Worm (Caenorhabditis elegans) whole organism, early embryonic: ENCODE measurements around the gene F08B12.4.
A peak's percentile ranks its signal among the peaks of the same experiment; 100 is the strongest.
"Not testable (repeated sequence)": the region's sequence is repeated elsewhere in the genome, so short reads cannot be mapped to it uniquely, and the experiment has no call there.

Experiments used
- B0310.2 ChIP-seq: sonication (generic microtip); optimal IDR thresholded peaks from 2 replicates; lab custom pipeline; 2016; ENCODE audit warnings: mild to moderate bottlenecking, missing genetic modification characterization, missing compliant biosample characterization
- F13C5.2 ChIP-seq: sonication (generic microtip); optimal IDR thresholded peaks from 2 replicates; lab custom pipeline; 2017; ENCODE audit warnings: mild to moderate bottlenecking, missing genetic modification characterization, inconsistent platforms, missing compliant biosample characterization
- aly-1 ChIP-seq: sonication (generic microtip); optimal IDR thresholded peaks from 2 replicates; lab custom pipeline; 2016; ENCODE audit warnings: missing genetic modification characterization, missing compliant biosample characterization
- ama-1 ChIP-seq: fragments of 150-350 bp; optimal IDR thresholded peaks from 2 replicates; lab custom pipeline; 2014
- ceh-13 ChIP-seq: fragments of 200-800 bp; sonication (Bioruptor generic); optimal IDR thresholded peaks from 2 replicates; lab custom pipeline; 2018; ENCODE audit warnings: mild to moderate bottlenecking, missing genetic modification characterization, missing compliant biosample characterization
- ceh-36 ChIP-seq: sonication (generic microtip); optimal IDR thresholded peaks from 2 replicates; lab custom pipeline; 2016; ENCODE audit warnings: missing genetic modification characterization, inconsistent platforms, missing compliant biosample characterization
- ets-7 ChIP-seq: sonication (generic microtip); optimal IDR thresholded peaks from 2 replicates; lab custom pipeline; 2016; ENCODE audit warnings: missing genotype, missing genetic modification characterization, missing compliant biosample characterization
- flt-1 ChIP-seq: fragments of 200-800 bp; sonication (Bioruptor generic); IDR thresholded peaks from 2 replicates; pipeline ENCODE4 v1.3.6; 2022; ENCODE audit warnings: missing genetic modification characterization, missing compliant biosample characterization
- hmbx-1 ChIP-seq: sonication (generic microtip); optimal IDR thresholded peaks from 2 replicates; lab custom pipeline; 2016; ENCODE audit warnings: mild to moderate bottlenecking, missing genetic modification characterization, missing compliant biosample characterization
- hmg-4 ChIP-seq: fragments of 200-800 bp; sonication (Bioruptor generic); optimal IDR thresholded peaks from 2 replicates; lab custom pipeline; 2018; ENCODE audit warnings: mild to moderate bottlenecking, missing genetic modification characterization, missing compliant biosample characterization
- hnd-1 ChIP-seq: sonication (generic microtip); optimal IDR thresholded peaks from 2 replicates; lab custom pipeline; 2016; ENCODE audit warnings: missing genetic modification characterization, missing compliant biosample characterization
- pes-1 ChIP-seq: fragments of 200-800 bp; sonication (Bioruptor generic); IDR thresholded peaks from 2 replicates; pipeline ENCODE4 v1.3.6; 2022; ENCODE audit warnings: missing genetic modification reagents, missing genetic modification characterization, missing compliant biosample characterization
- scrt-1 ChIP-seq: fragments of 200-800 bp; sonication (Bioruptor generic); IDR thresholded peaks from 2 replicates; pipeline ENCODE4 v1.3.6; 2022; ENCODE audit warnings: missing genetic modification characterization, missing compliant biosample characterization
- sea-1 ChIP-seq: fragments of 200-800 bp; sonication (Bioruptor generic); conservative IDR thresholded peaks from 2 replicates; pipeline ENCODE4 v1.3.6; 2022; ENCODE audit warnings: missing genetic modification characterization, missing compliant biosample characterization
- tbx-11 ChIP-seq: fragments of 200-800 bp; sonication (Bioruptor generic); IDR thresholded peaks from 2 replicates; pipeline ENCODE4 v1.3.6; 2022; ENCODE audit warnings: missing genetic modification characterization, missing compliant biosample characterization
- tbx-37 ChIP-seq: fragments of 200-800 bp; sonication (Bioruptor generic); conservative IDR thresholded peaks from 2 replicates; pipeline ENCODE4 v1.3.6; 2022; ENCODE audit warnings: missing genetic modification reagents, missing genetic modification characterization, missing compliant biosample characterization
- tra-4 ChIP-seq: sonication (generic microtip); optimal IDR thresholded peaks from 2 replicates; lab custom pipeline; 2017; ENCODE audit warnings: missing genetic modification characterization, missing compliant biosample characterization

Gene F08B12.4

DNA sequence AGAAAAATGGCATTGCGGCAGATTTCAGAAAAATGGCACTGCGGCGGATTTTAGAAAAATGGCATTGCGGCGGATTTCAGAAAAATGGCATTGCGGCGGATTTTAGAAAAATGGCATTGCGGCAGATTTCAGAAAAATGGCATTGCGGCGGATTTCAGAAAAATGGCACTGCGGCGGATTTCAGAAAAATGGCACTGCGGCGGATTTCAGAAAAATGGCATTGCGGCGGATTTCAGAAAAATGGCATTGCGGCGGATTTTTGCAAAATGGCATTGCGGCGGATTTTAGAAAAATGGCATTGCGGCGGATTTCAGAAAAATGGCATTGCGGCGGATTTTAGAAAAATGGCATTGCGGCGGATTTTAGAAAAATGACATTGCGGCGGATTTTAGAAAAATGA, 35.8 kb upstream of the F08B12.4 start:
- TF ChIP-seq flt-1 (GFP tag; lab: Robert Waterston, UW), result peak; percentile 38; the same call in 1 of the 2 replicates

DNA sequence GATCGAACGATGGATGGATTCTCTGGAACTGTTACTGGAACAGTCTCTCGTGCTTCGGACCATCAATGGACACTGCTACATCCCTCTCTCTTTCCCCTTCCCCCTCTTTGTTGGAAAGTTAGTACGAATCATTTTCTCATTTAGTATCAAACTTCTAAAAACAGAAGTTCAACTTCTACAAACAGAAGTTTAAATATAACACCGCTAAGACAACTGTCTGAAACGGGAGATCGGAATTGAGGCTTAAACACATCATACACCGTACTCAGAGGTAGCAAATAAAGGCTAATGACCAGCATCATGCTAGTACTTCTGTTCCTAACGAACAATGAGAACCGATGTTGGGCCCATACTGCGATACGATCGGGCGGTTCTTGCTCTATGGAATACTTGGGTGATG, 32.2 kb upstream of the F08B12.4 start, which contains the start of gene F46C3.7:
F46C3.7 (plus strand) TSS at position 301 of the 400 bp plus-strand sequence.
- TF ChIP-seq F13C5.2; sea-1 (GFP tag; lab: Robert Waterston, UW); tra-4 (tag; lab: Kevin White, UChicago): not testable (repeated sequence)

- TF ChIP-seq pes-1 (GFP tag; lab: Robert Waterston, UW), result no peak
- TF ChIP-seq B0310.2 (tag; lab: Kevin White, UChicago), result no peak
- TF ChIP-seq sea-1 (GFP tag; lab: Robert Waterston, UW), result no peak
- TF ChIP-seq F13C5.2, result no peak
- TF ChIP-seq ceh-13 (GFP tag; lab: Kevin White, UChicago), result no peak
- TF ChIP-seq ceh-36 (tag; lab: Kevin White, UChicago), result no peak
- no peak for TF ChIP-seq scrt-1 (GFP tag; lab: Robert Waterston, UW)
- no peak for TF ChIP-seq ama-1 (lab: Kevin White, UChicago)
- TF ChIP-seq tra-4 (tag; lab: Kevin White, UChicago), result no peak
- no peak for TF ChIP-seq hmbx-1 (tag; lab: Kevin White, UChicago)
- no peak for TF ChIP-seq tbx-11 (GFP tag; lab: Robert Waterston, UW)
- TF ChIP-seq flt-1 (GFP tag; lab: Robert Waterston, UW), result no peak
- TF ChIP-seq hmg-4 (GFP tag; lab: Kevin White, UChicago), result no peak
- no peak for TF ChIP-seq tbx-37 (GFP tag; lab: Robert Waterston, UW)
Measured at ce11 chrX:11437716-11438115, 30.2 kb upstream of the F08B12.4 start.

DNA sequence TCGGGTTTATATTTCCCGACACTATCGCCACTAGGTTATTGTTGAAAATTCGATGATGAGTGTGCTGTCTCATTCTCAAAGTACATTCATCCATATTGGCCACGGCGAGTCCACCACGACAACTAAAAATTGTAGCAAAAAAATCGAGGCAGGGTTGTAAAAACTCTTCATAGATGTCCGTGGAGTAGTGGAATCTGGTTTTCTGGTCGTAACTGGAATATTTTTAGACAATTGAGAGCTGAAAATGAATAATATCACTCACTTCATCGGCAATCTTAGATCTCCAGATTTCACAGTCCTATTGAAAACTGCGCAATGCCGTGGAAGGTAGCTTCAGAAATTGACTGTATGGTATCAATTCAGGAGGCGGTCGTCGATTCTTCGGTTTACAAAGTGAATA, 28.0 kb upstream of the F08B12.4 start:
- TF ChIP-seq hmbx-1 (tag; lab: Kevin White, UChicago) (no peak), pes-1 (GFP tag; lab: Robert Waterston, UW) (no peak), scrt-1 (GFP tag; lab: Robert Waterston, UW) (no peak), hnd-1 (tag; lab: Kevin White, UChicago) (no peak), aly-1 (tag; lab: Kevin White, UChicago) (no peak), ceh-13 (GFP tag; lab: Kevin White, UChicago) (no peak), F13C5.2 (no peak), tra-4 (tag; lab: Kevin White, UChicago) (no peak), hmg-4 (GFP tag; lab: Kevin White, UChicago) (no peak), sea-1 (GFP tag; lab: Robert Waterston, UW) (no peak), ama-1 (lab: Kevin White, UChicago) (no peak), tbx-11 (GFP tag; lab: Robert Waterston, UW) (no peak), ets-7 (no peak), ceh-36 (tag; lab: Kevin White, UChicago) (no peak), tbx-37 (GFP tag; lab: Robert Waterston, UW) (no peak), B0310.2 (tag; lab: Kevin White, UChicago) (no peak), flt-1 (GFP tag; lab: Robert Waterston, UW) (no peak)

DNA sequence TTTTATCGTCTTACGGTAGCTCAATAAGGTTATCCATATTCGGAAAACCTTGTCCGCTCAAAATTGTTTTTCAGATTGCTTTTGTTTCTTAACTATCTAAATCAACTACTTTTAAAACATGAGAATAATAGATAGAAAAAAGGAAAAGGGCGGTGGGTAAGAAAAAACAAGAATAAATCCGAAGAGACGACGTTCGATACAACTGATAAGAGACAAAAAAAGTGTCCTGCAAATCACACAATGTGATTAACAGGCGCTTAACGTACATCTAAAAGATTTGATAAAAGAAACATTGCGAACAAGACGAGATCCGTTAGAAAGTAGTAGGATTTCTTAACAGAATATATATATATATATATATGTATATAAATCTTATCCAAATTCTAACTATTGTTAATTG, 26.0 kb upstream of the F08B12.4 start, which contains the start of gene hum-4:
hum-4 (minus strand) TSS at position 101 of the 400 bp plus-strand sequence.
- TF ChIP-seq aly-1 (tag; lab: Kevin White, UChicago), result no peak
- no peak for TF ChIP-seq tbx-11 (GFP tag; lab: Robert Waterston, UW)
- TF ChIP-seq hmbx-1 (tag; lab: Kevin White, UChicago), result no peak
- no peak for TF ChIP-seq ceh-13 (GFP tag; lab: Kevin White, UChicago)
- TF ChIP-seq F13C5.2, result no peak
- no peak for TF ChIP-seq ets-7
- no peak for TF ChIP-seq B0310.2 (tag; lab: Kevin White, UChicago)
- TF ChIP-seq tra-4 (tag; lab: Kevin White, UChicago), result no peak
- no peak for TF ChIP-seq tbx-37 (GFP tag; lab: Robert Waterston, UW)
- TF ChIP-seq hmg-4 (GFP tag; lab: Kevin White, UChicago), result no peak
- no peak for TF ChIP-seq hnd-1 (tag; lab: Kevin White, UChicago)
- TF ChIP-seq sea-1 (GFP tag; lab: Robert Waterston, UW), result no peak
- no peak for TF ChIP-seq pes-1 (GFP tag; lab: Robert Waterston, UW)
- no peak for TF ChIP-seq ama-1 (lab: Kevin White, UChicago)
- no peak for TF ChIP-seq flt-1 (GFP tag; lab: Robert Waterston, UW)
- no peak for TF ChIP-seq ceh-36 (tag; lab: Kevin White, UChicago)

DNA sequence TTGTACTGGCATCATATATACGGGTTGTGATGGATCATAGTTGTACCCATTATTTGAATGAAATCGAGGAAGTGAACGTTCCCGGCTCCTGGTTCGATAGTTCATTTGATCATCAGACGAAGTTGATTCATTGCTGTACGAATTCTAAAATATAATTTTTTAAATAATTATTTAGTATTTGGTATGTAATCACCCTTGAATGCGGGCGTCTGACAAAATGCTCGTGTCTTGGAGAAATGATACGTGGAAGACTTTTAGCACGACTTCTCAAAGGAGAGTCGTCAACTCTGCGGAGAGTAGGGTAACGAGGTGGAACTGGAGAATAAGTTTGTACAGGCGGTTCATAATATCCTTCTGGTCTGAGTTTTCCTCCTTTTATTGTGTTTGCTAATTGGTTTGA, 20.0 kb upstream of the F08B12.4 start:
- TF ChIP-seq B0310.2 (tag; lab: Kevin White, UChicago) (no peak), sea-1 (GFP tag; lab: Robert Waterston, UW) (no peak), ceh-36 (tag; lab: Kevin White, UChicago) (no peak), hmbx-1 (tag; lab: Kevin White, UChicago) (no peak), ama-1 (lab: Kevin White, UChicago) (no peak), tbx-11 (GFP tag; lab: Robert Waterston, UW) (no peak), flt-1 (GFP tag; lab: Robert Waterston, UW) (no peak), scrt-1 (GFP tag; lab: Robert Waterston, UW) (no peak), F13C5.2 (no peak)

DNA sequence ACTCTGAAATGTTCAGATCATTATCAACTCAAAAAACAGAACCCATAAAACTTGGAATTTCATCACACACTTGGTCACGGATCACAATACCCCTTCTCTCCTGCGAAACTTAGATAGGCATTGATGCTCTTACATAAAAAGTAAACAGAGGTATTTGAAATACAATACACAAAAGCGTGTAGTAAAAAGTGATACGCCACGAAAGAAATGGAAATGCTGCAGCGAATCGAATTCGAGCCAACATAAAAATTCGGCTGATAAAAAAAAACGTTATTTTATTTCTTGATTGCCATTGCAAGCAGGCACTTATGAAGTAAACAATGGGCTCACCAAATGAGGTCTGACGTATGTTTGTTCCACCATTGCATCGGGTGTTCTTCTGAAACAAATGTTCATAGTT, 19.1 kb upstream of the F08B12.4 start:
- TF ChIP-seq tbx-11 (GFP tag; lab: Robert Waterston, UW) (no peak), ceh-13 (GFP tag; lab: Kevin White, UChicago) (no peak), aly-1 (tag; lab: Kevin White, UChicago) (no peak), hmbx-1 (tag; lab: Kevin White, UChicago) (no peak), hnd-1 (tag; lab: Kevin White, UChicago) (no peak), scrt-1 (GFP tag; lab: Robert Waterston, UW) (no peak)
